Worm (Caenorhabditis elegans): ENCODE data around the gene pgl-1.

DNA sequence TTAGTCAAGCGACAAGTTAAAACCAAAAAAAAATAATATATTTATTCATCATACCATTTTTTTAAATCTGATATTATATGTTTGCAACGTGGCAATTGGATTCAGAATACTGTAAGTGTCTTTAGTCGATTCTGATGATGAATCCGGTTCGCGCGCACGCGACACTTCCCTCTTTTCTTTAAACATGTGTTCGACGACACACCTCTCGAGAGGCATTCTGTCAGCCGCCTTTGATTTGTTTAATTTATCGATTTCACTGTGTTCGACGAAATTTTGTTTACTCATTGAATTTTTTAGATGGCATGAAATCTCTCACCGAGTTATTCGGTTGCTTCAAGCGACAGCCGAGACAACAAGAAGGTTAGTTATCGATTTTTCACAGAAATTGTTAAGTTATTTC lies 34.6 kb upstream of the pgl-1 start, which contains the start of gene trxr-1:
- TF ChIP-seq skn-1 (tag; optimal IDR thresholded peaks at IDR 0.05) (no peak), unc-62 (GFP tag; optimal IDR thresholded peaks at IDR 0.05) (no peak), nhr-11 (tag; optimal IDR thresholded peaks at IDR 0.05) (no peak), lsy-2 (tag; optimal IDR thresholded peaks at IDR 0.05) (no peak), zag-1 (tag; optimal IDR thresholded peaks at IDR 0.05) (no peak), aly-2 (tag; optimal IDR thresholded peaks at IDR 0.05) (no peak), ztf-1 (GFP tag; conservative IDR thresholded peaks at IDR 0.05) (no peak), nhr-77 (tag; optimal IDR thresholded peaks at IDR 0.05) (no peak), mdl-1 (tag; optimal IDR thresholded peaks at IDR 0.05) (no peak), R02D3.7 (tag; optimal IDR thresholded peaks at IDR 0.05) (no peak), egl-27 (tag; optimal IDR thresholded peaks at IDR 0.05) (no peak), blmp-1 (tag; optimal IDR thresholded peaks at IDR 0.05; ENCODE audit: insufficient read depth) (no peak), snpc-4 (tag; optimal IDR thresholded peaks at IDR 0.05) (no peak)
